Worm (Caenorhabditis elegans) whole organism, midembryonic: ENCODE measurements around the gene T22B2.3.

Source experiments
- T22C8.4 ChIP-seq: fragments of 200-800 bp; sonication (Bioruptor generic); IDR thresholded peaks from 2 replicates; pipeline ENCODE4 v1.3.6; 2022; ENCODE audit warnings: missing genetic modification characterization, missing compliant biosample characterization
- cog-1 ChIP-seq: sonication (generic microtip); optimal IDR thresholded peaks from 2 replicates; lab custom pipeline; 2016; ENCODE audit warnings: missing genetic modification characterization, missing compliant biosample characterization
- flt-1 ChIP-seq: fragments of 200-800 bp; sonication (Bioruptor generic); IDR thresholded peaks from 2 replicates; pipeline ENCODE4 v1.3.6; 2022; ENCODE audit warnings: missing genetic modification characterization, missing compliant biosample characterization
- klf-2 ChIP-seq: fragments of 200-800 bp; sonication (Bioruptor generic); conservative IDR thresholded peaks from 2 replicates; pipeline ENCODE4 v1.3.6; 2022; ENCODE audit warnings: missing genetic modification reagents, missing genetic modification characterization, missing compliant biosample characterization
- med-1 ChIP-seq: sonication (generic microtip); optimal IDR thresholded peaks from 2 replicates; lab custom pipeline; 2017; ENCODE audit warnings: missing genetic modification characterization, mild to moderate bottlenecking, missing compliant biosample characterization, antibody characterized with exemption, missing genetic modification reagents; ENCODE audit not compliant: insufficient read depth
- ref-1 ChIP-seq: fragments of 200-800 bp; sonication (Bioruptor generic); conservative IDR thresholded peaks from 2 replicates; pipeline ENCODE4 v1.3.6; 2022; ENCODE audit warnings: missing genetic modification reagents, missing genetic modification characterization, missing compliant biosample characterization
- tab-1 ChIP-seq: fragments of 200-800 bp; sonication (Bioruptor generic); IDR thresholded peaks from 2 replicates; pipeline ENCODE4 v1.3.6; 2022; ENCODE audit warnings: missing genetic modification characterization, missing compliant biosample characterization
- ztf-23 ChIP-seq: fragments of 200-800 bp; sonication (Bioruptor generic); IDR thresholded peaks from 2 replicates; pipeline ENCODE4 v1.3.6; 2022; ENCODE audit warnings: missing genetic modification reagents, missing genetic modification characterization, missing compliant biosample characterization
- ztf-29 ChIP-seq: fragments of 200-800 bp; sonication (Bioruptor generic); IDR thresholded peaks from 2 replicates; pipeline ENCODE4 v1.3.6; 2022; ENCODE audit warnings: missing genetic modification reagents, missing genetic modification characterization, missing compliant biosample characterization

Gene T22B2.3

ce11 chrX:3949763-3950162 is 32.6 kb downstream of the T22B2.3 start:
- TF ChIP-seq T22C8.4 = no peak
- TF ChIP-seq flt-1 = no peak
- TF ChIP-seq ztf-23 (GFP tag; lab: Robert Waterston, UW) = no peak
- TF ChIP-seq ref-1 (GFP tag; lab: Robert Waterston, UW) = no peak
- no peak for TF ChIP-seq cog-1 (tag; lab: Kevin White, UChicago)
- no peak for TF ChIP-seq ztf-29 (GFP tag; lab: Robert Waterston, UW)
- TF ChIP-seq klf-2 = no peak
- no peak for TF ChIP-seq tab-1 (GFP tag; lab: Robert Waterston, UW)
- TF ChIP-seq med-1 (GFP tag; lab: Kevin White, UChicago) = no peak

DNA sequence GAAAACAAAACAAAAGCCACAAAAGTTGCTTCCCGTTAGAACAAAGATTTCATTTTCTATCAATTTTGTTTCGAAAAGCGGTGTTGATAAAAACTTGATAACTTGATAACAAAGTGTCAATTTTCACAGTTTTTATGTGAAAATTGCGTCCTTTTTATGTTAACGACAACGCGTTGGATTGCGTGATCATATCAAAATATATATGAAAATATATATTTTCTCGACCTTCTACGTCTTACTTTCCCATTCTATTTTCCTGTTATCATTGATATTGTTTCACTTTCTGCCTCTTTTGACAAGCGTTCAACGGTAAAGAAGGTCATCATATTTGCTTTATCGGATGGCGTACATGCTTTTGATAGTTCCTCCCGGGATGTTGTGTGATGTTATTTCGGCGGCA is 35.6 kb downstream of the T22B2.3 start:
- TF ChIP-seq flt-1 = no peak
- TF ChIP-seq T22C8.4 = no peak
- TF ChIP-seq med-1 (GFP tag; lab: Kevin White, UChicago) = no peak
- TF ChIP-seq klf-2 = no peak
- no peak for TF ChIP-seq tab-1 (GFP tag; lab: Robert Waterston, UW)
- no peak for TF ChIP-seq cog-1 (tag; lab: Kevin White, UChicago)
- no peak for TF ChIP-seq ref-1 (GFP tag; lab: Robert Waterston, UW)
- no peak for TF ChIP-seq ztf-23 (GFP tag; lab: Robert Waterston, UW)
- no peak for TF ChIP-seq ztf-29 (GFP tag; lab: Robert Waterston, UW)

DNA sequence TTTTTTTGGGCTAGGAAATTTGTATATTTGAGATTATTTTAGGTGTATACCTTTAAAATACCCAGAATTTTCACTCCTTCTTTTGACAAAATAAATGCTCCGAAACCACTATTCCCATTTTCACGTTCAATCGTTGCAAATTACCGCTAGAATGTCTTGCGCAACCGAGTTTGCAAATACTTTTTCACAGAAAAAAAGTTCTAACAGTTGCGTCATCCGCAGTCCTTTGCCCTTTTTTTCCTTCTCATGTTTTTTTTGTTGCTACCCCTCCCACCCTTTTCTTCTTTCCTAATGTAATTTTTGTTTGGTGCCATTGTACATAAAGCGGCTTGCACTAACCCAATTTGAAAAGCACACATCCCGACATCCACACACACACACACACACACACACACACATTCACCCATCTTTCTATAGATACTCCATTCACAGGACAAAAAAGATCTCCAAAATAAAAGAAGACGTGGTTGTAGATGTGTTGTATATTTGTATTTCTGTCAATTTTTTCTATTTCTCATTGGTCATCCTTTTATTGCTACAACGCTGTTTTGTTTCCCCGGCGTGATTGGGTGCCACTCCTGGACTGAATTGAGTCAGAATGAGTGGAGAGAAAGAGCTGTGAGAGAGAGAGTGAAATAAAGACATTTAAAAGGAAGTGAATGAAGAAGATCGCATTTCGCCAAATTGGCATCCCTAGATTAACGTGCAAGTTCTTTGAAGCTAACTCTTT is 40.5 kb downstream of the T22B2.3 start:
- TF ChIP-seq flt-1 (no peak), med-1 (GFP tag; lab: Kevin White, UChicago) (no peak), ztf-23 (GFP tag; lab: Robert Waterston, UW) (no peak), T22C8.4 (no peak), tab-1 (GFP tag; lab: Robert Waterston, UW) (no peak), ztf-29 (GFP tag; lab: Robert Waterston, UW) (no peak), klf-2 (no peak), cog-1 (tag; lab: Kevin White, UChicago) (no peak), ref-1 (GFP tag; lab: Robert Waterston, UW) (no peak)

- no peak for TF ChIP-seq tab-1 (GFP tag; lab: Robert Waterston, UW)
- TF ChIP-seq T22C8.4 = no peak
- TF ChIP-seq ztf-29 (GFP tag; lab: Robert Waterston, UW) = no peak
- TF ChIP-seq cog-1 (tag; lab: Kevin White, UChicago) = no peak
- TF ChIP-seq ref-1 (GFP tag; lab: Robert Waterston, UW) = no peak
- no peak for TF ChIP-seq flt-1
- TF ChIP-seq klf-2 = no peak
- TF ChIP-seq med-1 (GFP tag; lab: Kevin White, UChicago) = no peak
- TF ChIP-seq ztf-23 (GFP tag; lab: Robert Waterston, UW) = no peak
Observed at ce11 chrX:3958252-3958651, 41.1 kb downstream of the T22B2.3 start, which contains the start of gene lin-18. Gene lin-18 (plus strand): TSS chrX:3958552.

- TF ChIP-seq ztf-23 (GFP tag; lab: Robert Waterston, UW) (no peak), tab-1 (GFP tag; lab: Robert Waterston, UW) (no peak), ztf-29 (GFP tag; lab: Robert Waterston, UW) (no peak), ref-1 (GFP tag; lab: Robert Waterston, UW) (no peak), med-1 (GFP tag; lab: Kevin White, UChicago) (no peak), cog-1 (tag; lab: Kevin White, UChicago) (no peak), klf-2 (no peak), flt-1 (no peak)
Observed at ce11 chrX:3959221-3959620, 42.1 kb downstream of the T22B2.3 start.

DNA sequence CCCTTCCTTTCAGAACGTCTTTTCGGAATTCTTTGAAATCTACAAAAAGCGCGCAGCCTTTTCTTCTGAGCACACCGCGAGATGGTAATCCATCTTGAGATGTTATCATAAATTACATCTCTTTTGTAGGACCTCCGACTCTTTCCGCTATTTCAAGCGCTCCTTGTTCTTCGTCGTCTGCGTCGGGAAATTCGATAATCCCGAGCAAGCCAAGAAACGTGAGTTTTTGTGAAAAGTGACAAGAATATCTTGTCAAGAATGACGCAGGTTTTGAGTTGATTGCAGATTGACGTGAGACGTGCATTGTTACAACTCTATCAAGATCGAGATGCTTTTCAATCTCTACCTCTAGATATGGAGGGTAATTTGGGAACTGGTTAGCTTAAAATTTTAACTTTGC is 43.2 kb downstream of the T22B2.3 start:
- TF ChIP-seq T22C8.4 = no peak
- TF ChIP-seq med-1 (GFP tag; lab: Kevin White, UChicago) = no peak
- no peak for TF ChIP-seq cog-1 (tag; lab: Kevin White, UChicago)
- TF ChIP-seq klf-2 = no peak
- TF ChIP-seq ref-1 (GFP tag; lab: Robert Waterston, UW) = no peak
- TF ChIP-seq ztf-23 (GFP tag; lab: Robert Waterston, UW) = no peak
- no peak for TF ChIP-seq ztf-29 (GFP tag; lab: Robert Waterston, UW)
- TF ChIP-seq flt-1 = no peak
- TF ChIP-seq tab-1 (GFP tag; lab: Robert Waterston, UW) = no peak

DNA sequence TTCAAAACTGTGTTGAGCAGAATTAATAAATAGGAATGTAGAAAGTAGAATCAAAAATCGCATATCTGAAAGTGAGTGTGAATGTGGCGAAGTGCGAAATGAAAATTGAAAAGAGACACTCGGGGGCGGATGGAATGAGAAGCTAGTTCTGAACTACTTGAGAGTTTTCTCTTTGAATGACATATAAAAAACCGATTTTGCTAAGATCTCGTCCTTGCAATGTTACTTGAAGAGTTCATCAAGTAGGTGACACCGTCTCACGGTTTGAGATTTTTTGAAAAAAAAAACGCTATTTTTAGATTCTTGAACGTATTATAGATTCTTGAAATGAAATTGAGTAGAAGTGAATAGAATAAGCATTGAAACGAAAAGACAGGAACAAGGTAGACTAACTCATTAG is 49.2 kb downstream of the T22B2.3 start, which contains the start of gene C16B8.2:
Gene C16B8.2 (minus strand): TSS at position 101 of the 400 bp plus-strand sequence.
- no peak for TF ChIP-seq cog-1 (tag; lab: Kevin White, UChicago)
- TF ChIP-seq med-1 (GFP tag; lab: Kevin White, UChicago) = no peak
- TF ChIP-seq klf-2 = no peak
- TF ChIP-seq T22C8.4 = no peak
- no peak for TF ChIP-seq tab-1 (GFP tag; lab: Robert Waterston, UW)
- TF ChIP-seq ztf-29 (GFP tag; lab: Robert Waterston, UW) = no peak
- TF ChIP-seq ztf-23 (GFP tag; lab: Robert Waterston, UW) = no peak
- no peak for TF ChIP-seq ref-1 (GFP tag; lab: Robert Waterston, UW)
- TF ChIP-seq flt-1 = no peak

ce11 chrX:3968209-3968960 is 51.3 kb downstream of the T22B2.3 start, which contains the start of gene C16B8.3:
Gene C16B8.3 (minus strand): TSS chrX:3968634.
- no peak for TF ChIP-seq ztf-23 (GFP tag; lab: Robert Waterston, UW)
- TF ChIP-seq tab-1 (GFP tag; lab: Robert Waterston, UW) = no peak
- no peak for TF ChIP-seq med-1 (GFP tag; lab: Kevin White, UChicago)
- no peak for TF ChIP-seq flt-1
- TF ChIP-seq ztf-29 (GFP tag; lab: Robert Waterston, UW) = no peak
- TF ChIP-seq T22C8.4 = no peak
